Worm (Caenorhabditis elegans) whole organism, L4 larva: Measurements from ENCODE around the gene B0546.4.
A peak's percentile ranks its signal among the peaks of the same experiment; 100 is the strongest.

Experiments used
- D1046.2 ChIP-seq: fragments of 200-800 bp; sonication (Bioruptor generic); IDR thresholded peaks from 2 replicates; pipeline ENCODE4 v1.3.6; 2022; ENCODE audit warnings: missing genetic modification characterization, missing compliant biosample characterization
- F26F4.8 ChIP-seq: fragments of 200-800 bp; sonication (Bioruptor generic); conservative IDR thresholded peaks from 2 replicates; pipeline ENCODE4 v1.3.6; 2022; ENCODE audit warnings: missing genetic modification characterization, missing compliant biosample characterization
- F37D6.2 ChIP-seq: sonication (generic microtip); optimal IDR thresholded peaks from 2 replicates; lab custom pipeline; 2016; ENCODE audit warnings: mild to moderate bottlenecking, missing genetic modification characterization, missing compliant biosample characterization
- F44E2.7 ChIP-seq: fragments of 200-800 bp; sonication (Bioruptor generic); IDR thresholded peaks from 2 replicates; pipeline ENCODE4 v2.1.2; 2022; ENCODE audit warnings: missing genetic modification characterization, missing compliant biosample characterization
- F49E8.2 ChIP-seq: sonication (generic microtip); optimal IDR thresholded peaks from 2 replicates; lab custom pipeline; 2016; ENCODE audit warnings: missing compliant biosample characterization, mild to moderate bottlenecking, missing genetic modification characterization, borderline replicate concordance
- R02D3.7 ChIP-seq: fragments of 150-350 bp; sonication (generic microtip); optimal IDR thresholded peaks from 3 replicates; lab custom pipeline; 2014; ENCODE audit warnings: missing biosample characterization, missing genetic modification characterization
- Y5F2A.4 ChIP-seq: fragments of 200-800 bp; sonication (Bioruptor generic); optimal IDR thresholded peaks from 2 replicates; lab custom pipeline; 2018; ENCODE audit warnings: mild to moderate bottlenecking, missing genetic modification characterization, missing compliant biosample characterization
- aha-1 ChIP-seq: fragments of 150-350 bp; peaks from one replicate; lab custom pipeline; 2014; ENCODE audit warnings: missing biosample characterization, missing genetic modification characterization
- ama-1 ChIP-seq: fragments of 150-350 bp; optimal IDR thresholded peaks from 2 replicates; lab custom pipeline; 2014; ENCODE audit warnings: inconsistent platforms, mixed read lengths
- arid-1 ChIP-seq: fragments of 200-800 bp; sonication (Bioruptor generic); conservative IDR thresholded peaks from 2 replicates; pipeline ENCODE4 v1.3.6; 2022; ENCODE audit warnings: missing genetic modification reagents, missing genetic modification characterization, missing compliant biosample characterization
- ceh-82 ChIP-seq: sonication (generic microtip); optimal IDR thresholded peaks from 2 replicates; lab custom pipeline; 2017; ENCODE audit warnings: missing biosample characterization, missing genetic modification characterization
- cey-2 ChIP-seq: sonication (generic microtip); optimal IDR thresholded peaks from 3 replicates; lab custom pipeline; 2017; ENCODE audit warnings: missing genetic modification characterization, mild to moderate bottlenecking, missing compliant biosample characterization, antibody characterized with exemption, borderline replicate concordance; ENCODE audit not compliant: insufficient read depth
- daf-19 ChIP-seq: fragments of 200-800 bp; sonication (Bioruptor generic); conservative IDR thresholded peaks from 2 replicates; pipeline ENCODE4 v1.3.6; 2022; ENCODE audit warnings: missing genetic modification characterization, missing compliant biosample characterization
- dmd-6 ChIP-seq: fragments of 200-800 bp; sonication (Bioruptor generic); IDR thresholded peaks from 2 replicates; pipeline ENCODE4 v1.3.6; 2022; ENCODE audit warnings: missing genetic modification reagents, missing genetic modification characterization, missing compliant biosample characterization
- dpl-1 ChIP-seq: fragments of 150-350 bp; optimal IDR thresholded peaks from 2 replicates; lab custom pipeline; 2014; ENCODE audit warnings: missing biosample characterization, missing genetic modification reagents, missing genetic modification characterization
- dve-1 ChIP-seq: sonication (generic microtip); optimal IDR thresholded peaks from 2 replicates; lab custom pipeline; 2017; ENCODE audit warnings: antibody characterized with exemption, mild to moderate bottlenecking, missing genetic modification characterization, missing compliant biosample characterization; ENCODE audit not compliant: insufficient read depth
- egl-27 ChIP-seq: sonication (generic microtip); optimal IDR thresholded peaks from 3 replicates; lab custom pipeline; 2017; ENCODE audit warnings: missing biosample characterization, missing genetic modification reagents, missing genetic modification characterization
- fos-1 ChIP-seq: fragments of 150-350 bp; optimal IDR thresholded peaks from 2 replicates; lab custom pipeline; 2014; ENCODE audit warnings: missing biosample characterization, missing genetic modification characterization
- gei-8 ChIP-seq: fragments of 200-800 bp; sonication (Bioruptor generic); optimal IDR thresholded peaks from 2 replicates; lab custom pipeline; 2018; ENCODE audit warnings: mild to moderate bottlenecking, missing genetic modification characterization, missing compliant biosample characterization
- hlh-30 ChIP-seq: sonication (generic microtip); optimal IDR thresholded peaks from 2 replicates; lab custom pipeline; 2017; ENCODE audit warnings: antibody characterized with exemption, mild to moderate bottlenecking, missing genetic modification characterization, missing compliant biosample characterization; ENCODE audit not compliant: insufficient read depth
- lim-7 ChIP-seq: fragments of 200-800 bp; sonication (Bioruptor generic); IDR thresholded peaks from 2 replicates; pipeline ENCODE4 v1.3.6; 2022; ENCODE audit warnings: missing genetic modification characterization, missing compliant biosample characterization
- lin-1 ChIP-seq: fragments of 200-800 bp; sonication (Bioruptor generic); IDR thresholded peaks from 2 replicates; pipeline ENCODE4 v1.3.6; 2022; ENCODE audit warnings: missing genetic modification reagents, missing genetic modification characterization, missing compliant biosample characterization
- lin-29 ChIP-seq: fragments of 200-800 bp; sonication (Bioruptor generic); IDR thresholded peaks from 2 replicates; pipeline ENCODE4 v1.3.6; 2022; ENCODE audit warnings: missing genetic modification reagents, missing genetic modification characterization, missing compliant biosample characterization
- lin-38 ChIP-seq: fragments of 200-800 bp; sonication (Bioruptor generic); IDR thresholded peaks from 2 replicates; pipeline ENCODE4 v1.3.6; 2022; ENCODE audit warnings: missing genetic modification reagents, missing genetic modification characterization, missing compliant biosample characterization
- madf-9 ChIP-seq: fragments of 200-800 bp; sonication (Bioruptor generic); conservative IDR thresholded peaks from 2 replicates; pipeline ENCODE4 v1.3.6; 2022; ENCODE audit warnings: missing genetic modification reagents, missing genetic modification characterization, missing compliant biosample characterization
- mdl-1 ChIP-seq, 2 experiments: fragments of 150-350 bp in 1 of 2; sonication (generic microtip) in 1 of 2; optimal IDR thresholded peaks; 2 replicates each; lab custom pipeline; 2014 to 2017; ENCODE audit warnings: missing biosample characterization in 2 of 2, missing genetic modification characterization in 2 of 2
- mep-1 ChIP-seq: fragments of 150-350 bp; sonication (generic microtip); optimal IDR thresholded peaks from 3 replicates; lab custom pipeline; 2014; ENCODE audit warnings: missing biosample characterization, missing genetic modification characterization
- nhr-10 ChIP-seq: fragments of 150-350 bp; optimal IDR thresholded peaks from 2 replicates; lab custom pipeline; 2014; ENCODE audit warnings: missing biosample characterization, missing genetic modification characterization
- nhr-25 ChIP-seq: sonication (generic microtip); optimal IDR thresholded peaks from 2 replicates; lab custom pipeline; 2017; ENCODE audit warnings: missing genetic modification characterization, mild to moderate bottlenecking, missing compliant biosample characterization, antibody characterized with exemption, moderate library complexity, borderline replicate concordance; ENCODE audit not compliant: insufficient read depth
- nhr-28 ChIP-seq: fragments of 150-350 bp; optimal IDR thresholded peaks from 2 replicates; lab custom pipeline; 2014; ENCODE audit warnings: missing biosample characterization, missing genetic modification characterization
- nhr-42 ChIP-seq: fragments of 200-800 bp; sonication (Bioruptor generic); IDR thresholded peaks from 2 replicates; pipeline ENCODE4 v1.3.6; 2022; ENCODE audit warnings: missing genetic modification characterization, missing compliant biosample characterization
- nhr-6 ChIP-seq: fragments of 150-350 bp; optimal IDR thresholded peaks from 2 replicates; lab custom pipeline; 2014; ENCODE audit warnings: missing biosample characterization, missing genetic modification characterization
- pha-4 ChIP-seq, 2 experiments: fragments of 150-350 bp in 1 of 2; fragments of 200-800 bp in 1 of 2; sonication (Bioruptor generic) in 1 of 2; IDR thresholded peaks in 1 of 2; optimal IDR thresholded peaks in 1 of 2; 2 replicates each; pipeline versions ENCODE4 v1.3.6 to Lab custom; 2014 to 2022; ENCODE audit warnings: missing genetic modification characterization in 2 of 2, missing genetic modification reagents in 2 of 2, missing biosample characterization in 1 of 2, missing compliant biosample characterization in 1 of 2
- pqm-1 ChIP-seq: sonication (generic microtip); optimal IDR thresholded peaks from 2 replicates; lab custom pipeline; 2017; ENCODE audit warnings: missing biosample characterization, missing genetic modification characterization
- saeg-2 ChIP-seq: fragments of 200-800 bp; sonication (Bioruptor generic); IDR thresholded peaks from 2 replicates; pipeline ENCODE4 v1.3.6; 2022; ENCODE audit warnings: missing genetic modification reagents, missing genetic modification characterization, missing compliant biosample characterization
- sdz-12 ChIP-seq: fragments of 200-800 bp; sonication (Bioruptor generic); optimal IDR thresholded peaks from 2 replicates; lab custom pipeline; 2018; ENCODE audit warnings: mild to moderate bottlenecking, missing genetic modification characterization, missing compliant biosample characterization
- skn-1 ChIP-seq: fragments of 150-350 bp; optimal IDR thresholded peaks from 2 replicates; lab custom pipeline; 2014; ENCODE audit warnings: missing biosample characterization, missing genetic modification characterization
- snpc-1.2 ChIP-seq: fragments of 200-800 bp; sonication (Bioruptor generic); IDR thresholded peaks from 2 replicates; pipeline ENCODE4 v1.3.6; 2022; ENCODE audit warnings: missing genetic modification reagents, missing genetic modification characterization, missing compliant biosample characterization
- snpc-4 ChIP-seq: fragments of 150-350 bp; optimal IDR thresholded peaks from 2 replicates; lab custom pipeline; 2014; ENCODE audit warnings: missing biosample characterization, missing genetic modification characterization
- spr-3 ChIP-seq: fragments of 200-800 bp; sonication (Bioruptor generic); optimal IDR thresholded peaks from 2 replicates; lab custom pipeline; 2018; ENCODE audit warnings: mild to moderate bottlenecking, missing genetic modification characterization, missing compliant biosample characterization
- tra-1 ChIP-seq: fragments of 200-800 bp; sonication (Bioruptor generic); IDR thresholded peaks from 2 replicates; pipeline ENCODE4 v1.3.6; 2022; ENCODE audit warnings: missing genetic modification reagents, missing genetic modification characterization, missing compliant biosample characterization
- unc-39 ChIP-seq: sonication (generic microtip); optimal IDR thresholded peaks from 2 replicates; lab custom pipeline; 2017; ENCODE audit warnings: missing biosample characterization, missing genetic modification characterization
- unc-62 ChIP-seq, 3 experiments: fragments of 150-350 bp in 1 of 3; sonication (generic microtip); optimal IDR thresholded peaks in 2 of 3; peaks in 1 of 3; 1 replicate in 1 of 3; 2 replicates in 2 of 3; lab custom pipeline; 2014 to 2017; ENCODE audit warnings: missing biosample characterization in 3 of 3, missing genetic modification characterization in 3 of 3, missing genetic modification reagents in 3 of 3, missing genotype in 1 of 3
- zfp-3 ChIP-seq: fragments of 200-800 bp; sonication (Bioruptor generic); conservative IDR thresholded peaks from 2 replicates; pipeline ENCODE4 v1.3.6; 2022; ENCODE audit warnings: missing genetic modification reagents, missing genetic modification characterization, missing compliant biosample characterization

B0546.4 gene

DNA sequence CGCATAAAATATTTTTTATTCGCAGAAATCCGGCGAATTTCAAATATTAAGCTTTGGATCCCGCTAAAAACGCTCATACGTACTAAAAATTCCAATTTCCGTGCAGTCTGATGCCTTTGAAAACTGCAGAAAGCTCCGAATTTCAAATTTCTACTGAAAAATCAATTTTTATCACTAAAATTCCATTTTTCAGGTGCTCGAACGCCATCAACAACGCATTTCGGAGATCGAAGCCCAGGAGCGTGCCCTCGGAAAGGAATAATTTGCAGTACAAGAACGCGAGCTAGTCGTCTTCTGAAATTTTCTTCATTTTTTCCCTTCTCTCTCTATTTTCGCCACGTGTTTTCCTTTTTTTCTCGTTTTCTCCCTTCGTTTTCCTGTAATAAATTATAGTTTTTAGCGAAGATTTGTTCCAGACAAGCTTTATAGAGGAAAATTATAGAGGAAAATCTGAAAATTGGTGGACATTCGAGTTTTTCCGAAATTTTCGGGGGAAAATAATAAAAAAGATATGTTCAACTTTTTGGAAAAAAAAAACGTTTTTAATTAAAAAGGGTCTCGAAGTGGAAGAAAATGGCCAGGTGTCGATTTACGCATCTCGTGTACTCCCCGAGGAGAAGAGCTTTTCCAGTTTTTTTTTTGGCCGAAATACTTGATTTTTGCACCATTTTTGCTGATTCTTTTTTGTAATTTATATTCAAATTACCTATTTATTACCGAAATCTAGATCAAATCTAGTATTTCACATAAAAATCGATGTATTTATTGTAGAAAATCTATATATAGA is 2.8 kb upstream of the B0546.4 start (continued):
- TF ChIP-seq nhr-42 (GFP tag; lab: Robert Waterston, UW): no peak
- no peak for TF ChIP-seq F49E8.2 (tag; lab: Kevin White, UChicago)
- no peak for TF ChIP-seq dpl-1 (GFP tag; lab: Kevin White, UChicago)
- TF ChIP-seq zfp-3 (GFP tag; lab: Robert Waterston, UW): 0 out of 2 replicates have a peak, but pooled peaks have one; percentile 50
- TF ChIP-seq aha-1 (tag; lab: Kevin White, UChicago): peak; percentile 93
- TF ChIP-seq, all 104 proteins: peak for 6

DNA sequence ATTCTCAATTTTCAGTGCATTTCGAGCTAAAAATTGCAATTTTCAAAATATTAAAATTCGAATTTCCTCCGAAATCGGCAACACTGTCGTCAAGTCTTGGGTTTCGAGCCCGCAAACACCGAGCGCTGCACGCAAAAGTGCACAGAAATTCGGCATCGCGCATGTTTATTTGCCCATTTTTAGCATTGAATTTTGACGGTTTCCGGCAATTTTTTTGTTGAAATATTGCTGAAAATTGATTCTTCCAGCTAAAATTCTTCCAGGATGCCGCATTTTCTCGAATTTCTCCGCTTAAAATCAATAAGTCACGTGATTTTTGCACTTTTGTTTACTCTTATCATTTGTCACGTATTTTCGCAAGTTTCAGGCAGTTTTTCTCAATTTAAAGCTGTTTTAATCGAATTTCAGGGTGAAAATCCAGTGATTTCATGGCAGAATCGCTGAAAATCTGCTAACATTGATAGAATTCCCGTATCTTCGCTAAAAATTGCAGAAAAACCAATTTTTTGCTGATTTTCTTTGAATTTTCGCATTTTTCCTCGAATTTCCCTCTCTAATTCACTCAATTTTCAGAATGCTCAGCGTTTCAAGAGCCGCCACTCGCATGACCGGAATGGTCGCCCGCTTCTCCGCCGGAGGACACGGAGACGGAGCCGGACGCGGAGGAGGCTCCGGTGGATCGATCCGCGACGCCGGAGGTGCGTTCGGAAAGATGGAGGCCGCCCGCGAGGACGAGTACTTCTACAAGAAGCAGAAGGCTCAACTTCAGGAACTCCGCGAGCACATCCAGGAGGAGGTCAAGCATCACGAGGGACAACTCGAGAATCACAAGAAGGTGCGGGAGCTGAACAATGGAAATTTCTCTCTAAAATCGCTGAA is 1.6 kb upstream of the B0546.4 start, which contains the start of gene mai-2:
Gene mai-2 (plus strand): TSS at position 574 of the 879 bp plus-strand sequence.
- TF ChIP-seq F26F4.8 (GFP tag; lab: Robert Waterston, UW) (no peak), F44E2.7 (GFP tag; lab: Robert Waterston, UW) (no peak), lin-1 (GFP tag; lab: Robert Waterston, UW) (no peak), unc-62 (GFP tag; optimal IDR thresholded peaks at IDR 0.05 in 1 of 2; lab: Kevin White, UChicago) (no peak), unc-62 (tag; optimal IDR thresholded peaks at IDR 0.05; lab: Kevin White, UChicago) (no peak), snpc-1.2 (no peak), madf-9 (GFP tag; lab: Robert Waterston, UW) (peak; percentile 30; the same call in 1 of the 2 replicates), tra-1 (GFP tag; lab: Robert Waterston, UW) (no peak), cey-2 (tag; lab: Kevin White, UChicago) (no peak), nhr-28 (tag; lab: Kevin White, UChicago) (peak; percentile 29), arid-1 (GFP tag; lab: Robert Waterston, UW) (no peak), gei-8 (GFP tag; lab: Kevin White, UChicago) (no peak), mdl-1 (tag; optimal IDR thresholded peaks at IDR 0.05; lab: Kevin White, UChicago) (peak in 1 of 2 experiments; percentile 14), skn-1 (tag; lab: Kevin White, UChicago) (no peak), F37D6.2 (tag; lab: Kevin White, UChicago) (no peak), zfp-3 (GFP tag; lab: Robert Waterston, UW) (no peak), lin-38 (GFP tag; lab: Robert Waterston, UW) (no peak), ama-1 (lab: Kevin White, UChicago) (peak; percentile 74), nhr-10 (no peak), dve-1 (tag; lab: Kevin White, UChicago) (peak; percentile 58), nhr-6 (tag; lab: Kevin White, UChicago) (peak; percentile 42), unc-39 (tag; lab: Kevin White, UChicago) (no peak), spr-3 (no peak), R02D3.7 (tag; lab: Kevin White, UChicago) (no peak), nhr-25 (tag; lab: Kevin White, UChicago) (peak; percentile 28), pqm-1 (tag; lab: Kevin White, UChicago) (no peak), ceh-82 (tag; lab: Kevin White, UChicago) (no peak), fos-1 (tag; lab: Kevin White, UChicago) (no peak), D1046.2 (no peak), hlh-30 (peak; percentile 91), daf-19 (GFP tag; lab: Robert Waterston, UW) (no peak), mep-1 (tag; lab: Kevin White, UChicago) (peak; percentile 18), egl-27 (no peak), saeg-2 (GFP tag; lab: Robert Waterston, UW) (no peak), sdz-12 (no peak), dmd-6 (GFP tag; lab: Robert Waterston, UW) (no peak), lin-29 (GFP tag; lab: Robert Waterston, UW) (no peak), dpl-1 (GFP tag; lab: Kevin White, UChicago) (peak; percentile 87), lim-7 (no peak), pha-4 (GFP tag; IDR thresholded peaks at IDR 0.05; lab: Robert Waterston, UW) (peak; percentile 62; the same call in 1 of the 2 replicates), pha-4 (tag; optimal IDR thresholded peaks at IDR 0.05; lab: Kevin White, UChicago) (no peak), snpc-4 (tag; lab: Kevin White, UChicago) (no peak), Y5F2A.4 (no peak)
